Fruit fly (Drosophila melanogaster): ENCODE data around the gene CG33635.

CG33635 gene

DNA sequence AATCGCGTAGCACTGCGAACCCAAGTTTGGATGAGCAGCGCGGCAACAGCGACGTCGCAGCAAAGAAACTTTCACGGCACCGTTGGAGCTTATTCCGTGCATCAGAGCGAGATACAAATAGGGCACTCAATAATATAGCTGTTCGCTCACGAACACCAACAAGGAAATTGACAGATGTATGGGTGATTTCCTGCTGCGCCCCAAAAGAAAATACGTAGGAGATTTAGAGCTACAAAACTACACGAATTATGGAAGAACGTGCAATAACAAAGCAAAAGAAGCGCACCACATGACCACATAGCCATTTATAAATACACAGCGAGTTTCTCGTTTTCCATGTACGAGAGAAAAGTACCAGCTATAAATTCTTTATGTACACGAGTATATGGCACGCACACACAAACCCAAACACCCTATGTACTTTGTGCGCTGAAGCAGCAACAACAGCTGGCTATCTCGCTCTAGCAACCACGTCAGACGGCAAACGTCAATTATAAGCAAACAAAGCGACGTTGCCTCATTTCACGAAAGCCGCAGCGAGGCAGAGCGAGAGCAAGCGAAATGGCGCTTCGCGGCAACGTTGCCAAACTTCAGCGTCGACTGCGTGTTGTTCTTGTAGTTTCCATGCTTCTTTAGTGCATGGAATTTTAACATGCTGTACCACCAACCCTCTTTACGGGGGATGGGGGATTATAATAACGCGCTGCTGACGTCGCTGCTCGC lies 3.1 kb upstream of the CG33635 start (continued):
- TF ChIP-seq ssp (GFP tag; IDR thresholded peaks at IDR 0.05) (no peak), CG34422 (GFP tag; IDR thresholded peaks at IDR 0.05) (no peak), Med (GFP tag) (peak; percentile 76), CG30403 (GFP tag; optimal IDR thresholded peaks at IDR 0.05) (no peak), nerfin-2 (GFP tag; IDR thresholded peaks at IDR 0.05; ENCODE audit: partially characterized antibody) (no peak), Poxn (GFP tag; IDR thresholded peaks at IDR 0.05) (no peak), Atf6 (GFP tag; IDR thresholded peaks at IDR 0.05) (no peak), HLH4C (GFP tag; IDR thresholded peaks at IDR 0.05; ENCODE audit: partially characterized antibody) (no peak), CG3995 (GFP tag; optimal IDR thresholded peaks at IDR 0.05) (no peak), CG6272 (GFP tag; IDR thresholded peaks at IDR 0.05) (no peak), slou (GFP tag; optimal IDR thresholded peaks at IDR 0.05) (no peak), onecut (GFP tag; IDR thresholded peaks at IDR 0.05) (peak; percentile 82), CG10147 (GFP tag; optimal IDR thresholded peaks at IDR 0.05) (peak; percentile 26), tap (tag; optimal IDR thresholded peaks at IDR 0.05) (peak; percentile 11), hkb (optimal IDR thresholded peaks at IDR 0.05) (no peak), hkb (GFP tag; IDR thresholded peaks at IDR 0.05) (no peak), CG13287 (GFP tag; IDR thresholded peaks at IDR 0.05; ENCODE audit: partially characterized antibody) (no peak), CG2129 (GFP tag; IDR thresholded peaks at IDR 0.05; ENCODE audit: partially characterized antibody) (no peak), NK7.1 (GFP tag; optimal IDR thresholded peaks at IDR 0.05) (no peak), CG32772 (GFP tag; IDR thresholded peaks at IDR 0.05) (no peak), zfh2 (GFP tag; optimal IDR thresholded peaks at IDR 0.05) (no peak), CG7963 (GFP tag; IDR thresholded peaks at IDR 0.05; ENCODE audit: partially characterized antibody) (no peak), tll (GFP tag; optimal IDR thresholded peaks at IDR 0.05) (peak in 1 of 2 experiments; percentile 99), sob (GFP tag; IDR thresholded peaks at IDR 0.05) (no peak), tin (GFP tag; optimal IDR thresholded peaks at IDR 0.05) (no peak), tgo (GFP tag; IDR thresholded peaks at IDR 0.05) (no peak), Trl (optimal IDR thresholded peaks at IDR 0.05) (peak in 1 of 2 experiments; percentile 19), Trl (GFP tag; optimal IDR thresholded peaks at IDR 0.05) (no peak), CG6791 (GFP tag; IDR thresholded peaks at IDR 0.05; ENCODE audit: partially characterized antibody) (no peak), prd (optimal IDR thresholded peaks at IDR 0.05) (no peak), prd (GFP tag; IDR thresholded peaks at IDR 0.05) (no peak), amos (GFP tag; IDR thresholded peaks at IDR 0.05; ENCODE audit: partially characterized antibody) (no peak), danr (GFP tag; IDR thresholded peaks at IDR 0.05) (no peak), CTCF (GFP tag; optimal IDR thresholded peaks at IDR 0.05) (peak; percentile 17), H2.0 (GFP tag; IDR thresholded peaks at IDR 0.05) (no peak), gcm2 (GFP tag; optimal IDR thresholded peaks at IDR 0.05) (no peak), dm (GFP tag; optimal IDR thresholded peaks at IDR 0.05) (no peak), pita (GFP tag; optimal IDR thresholded peaks at IDR 0.05) (no peak), CG8765 (GFP tag; IDR thresholded peaks at IDR 0.05) (no peak), Hr51 (GFP tag; optimal IDR thresholded peaks at IDR 0.05) (peak; percentile 36 to 71), Deaf1 (tag; optimal IDR thresholded peaks at IDR 0.05) (peak; percentile 35), Ptx1 (GFP tag; IDR thresholded peaks at IDR 0.05) (no peak), CG6254 (GFP tag; optimal IDR thresholded peaks at IDR 0.05) (peak; percentile 7), Nf-YB (GFP tag; optimal IDR thresholded peaks at IDR 0.05) (peak; percentile 40), CG13775 (GFP tag; optimal IDR thresholded peaks at IDR 0.05) (no peak), Scr (GFP tag; IDR thresholded peaks at IDR 0.05; ENCODE audit: partially characterized antibody) (no peak), CG17186 (GFP tag; optimal IDR thresholded peaks at IDR 0.05) (no peak), Dek (tag; optimal IDR thresholded peaks at IDR 0.05) (no peak), Lim3 (GFP tag; IDR thresholded peaks at IDR 0.05) (no peak), ro (GFP tag; IDR thresholded peaks at IDR 0.05) (no peak), CG13123 (GFP tag; optimal IDR thresholded peaks at IDR 0.05) (no peak), B-H1 (GFP tag; IDR thresholded peaks at IDR 0.05) (no peak)
